Worm (Caenorhabditis elegans): ENCODE results near the gene stdh-4.

- TF ChIP-seq ham-2 (GFP tag; optimal IDR thresholded peaks at IDR 0.05) (no peak), pha-4 (tag; optimal IDR thresholded peaks at IDR 0.05) (no peak), snpc-4 (tag; optimal IDR thresholded peaks at IDR 0.05) (no peak), nhr-28 (tag; optimal IDR thresholded peaks at IDR 0.05) (no peak), elt-1 (tag; optimal IDR thresholded peaks at IDR 0.05; ENCODE audit: borderline replicate concordance, insufficient read depth) (no peak), elt-3 (tag; optimal IDR thresholded peaks at IDR 0.05) (no peak), nhr-12 (tag; optimal IDR thresholded peaks at IDR 0.05) (no peak), ceh-43 (GFP tag; optimal IDR thresholded peaks at IDR 0.05) (no peak)
Measured at ce11 chrV:8552460-8552859, 3.4 kb downstream of the stdh-4 start, which contains the start of gene acr-15.
